Worm (Caenorhabditis elegans) whole organism, early embryonic: Measurements from ENCODE around the gene srtx-1.

Experiments used
- B0310.2 ChIP-seq: sonication (generic microtip); optimal IDR thresholded peaks from 2 replicates; lab custom pipeline; 2016; ENCODE audit warnings: mild to moderate bottlenecking, missing genetic modification characterization, missing compliant biosample characterization
- F13C5.2 ChIP-seq: sonication (generic microtip); optimal IDR thresholded peaks from 2 replicates; lab custom pipeline; 2017; ENCODE audit warnings: mild to moderate bottlenecking, missing genetic modification characterization, inconsistent platforms, missing compliant biosample characterization
- aly-1 ChIP-seq: sonication (generic microtip); optimal IDR thresholded peaks from 2 replicates; lab custom pipeline; 2016; ENCODE audit warnings: missing genetic modification characterization, missing compliant biosample characterization
- ama-1 ChIP-seq: fragments of 150-350 bp; optimal IDR thresholded peaks from 2 replicates; lab custom pipeline; 2014
- ceh-13 ChIP-seq: fragments of 200-800 bp; sonication (Bioruptor generic); optimal IDR thresholded peaks from 2 replicates; lab custom pipeline; 2018; ENCODE audit warnings: mild to moderate bottlenecking, missing genetic modification characterization, missing compliant biosample characterization
- ceh-36 ChIP-seq: sonication (generic microtip); optimal IDR thresholded peaks from 2 replicates; lab custom pipeline; 2016; ENCODE audit warnings: missing genetic modification characterization, inconsistent platforms, missing compliant biosample characterization
- ets-7 ChIP-seq: sonication (generic microtip); optimal IDR thresholded peaks from 2 replicates; lab custom pipeline; 2016; ENCODE audit warnings: missing genotype, missing genetic modification characterization, missing compliant biosample characterization
- flt-1 ChIP-seq: fragments of 200-800 bp; sonication (Bioruptor generic); IDR thresholded peaks from 2 replicates; pipeline ENCODE4 v1.3.6; 2022; ENCODE audit warnings: missing genetic modification characterization, missing compliant biosample characterization
- hmbx-1 ChIP-seq: sonication (generic microtip); optimal IDR thresholded peaks from 2 replicates; lab custom pipeline; 2016; ENCODE audit warnings: mild to moderate bottlenecking, missing genetic modification characterization, missing compliant biosample characterization
- hmg-4 ChIP-seq: fragments of 200-800 bp; sonication (Bioruptor generic); optimal IDR thresholded peaks from 2 replicates; lab custom pipeline; 2018; ENCODE audit warnings: mild to moderate bottlenecking, missing genetic modification characterization, missing compliant biosample characterization
- hnd-1 ChIP-seq: sonication (generic microtip); optimal IDR thresholded peaks from 2 replicates; lab custom pipeline; 2016; ENCODE audit warnings: missing genetic modification characterization, missing compliant biosample characterization
- pes-1 ChIP-seq: fragments of 200-800 bp; sonication (Bioruptor generic); IDR thresholded peaks from 2 replicates; pipeline ENCODE4 v1.3.6; 2022; ENCODE audit warnings: missing genetic modification reagents, missing genetic modification characterization, missing compliant biosample characterization
- scrt-1 ChIP-seq: fragments of 200-800 bp; sonication (Bioruptor generic); IDR thresholded peaks from 2 replicates; pipeline ENCODE4 v1.3.6; 2022; ENCODE audit warnings: missing genetic modification characterization, missing compliant biosample characterization
- sea-1 ChIP-seq: fragments of 200-800 bp; sonication (Bioruptor generic); conservative IDR thresholded peaks from 2 replicates; pipeline ENCODE4 v1.3.6; 2022; ENCODE audit warnings: missing genetic modification characterization, missing compliant biosample characterization
- tbx-11 ChIP-seq: fragments of 200-800 bp; sonication (Bioruptor generic); IDR thresholded peaks from 2 replicates; pipeline ENCODE4 v1.3.6; 2022; ENCODE audit warnings: missing genetic modification characterization, missing compliant biosample characterization
- tbx-37 ChIP-seq: fragments of 200-800 bp; sonication (Bioruptor generic); conservative IDR thresholded peaks from 2 replicates; pipeline ENCODE4 v1.3.6; 2022; ENCODE audit warnings: missing genetic modification reagents, missing genetic modification characterization, missing compliant biosample characterization
- tra-4 ChIP-seq: sonication (generic microtip); optimal IDR thresholded peaks from 2 replicates; lab custom pipeline; 2017; ENCODE audit warnings: missing genetic modification characterization, missing compliant biosample characterization

srtx-1 gene

ce11 chrIV:7428998-7429397 is 8.0 kb downstream of the srtx-1 start:
- no peak for TF ChIP-seq hnd-1
- no peak for TF ChIP-seq ets-7 (tag; lab: Kevin White, UChicago)
- TF ChIP-seq hmbx-1 = no peak
- no peak for TF ChIP-seq F13C5.2 (tag; lab: Kevin White, UChicago)
- no peak for TF ChIP-seq pes-1 (GFP tag; lab: Robert Waterston, UW)
- TF ChIP-seq scrt-1 (GFP tag; lab: Robert Waterston, UW) = no peak
- TF ChIP-seq tbx-37 = no peak

- no peak for TF ChIP-seq hmg-4
Measured at ce11 chrIV:7433858-7434257, 12.8 kb downstream of the srtx-1 start, which contains the start of gene B0496.11. Gene B0496.11 (minus strand): TSS chrIV:7433958.

DNA sequence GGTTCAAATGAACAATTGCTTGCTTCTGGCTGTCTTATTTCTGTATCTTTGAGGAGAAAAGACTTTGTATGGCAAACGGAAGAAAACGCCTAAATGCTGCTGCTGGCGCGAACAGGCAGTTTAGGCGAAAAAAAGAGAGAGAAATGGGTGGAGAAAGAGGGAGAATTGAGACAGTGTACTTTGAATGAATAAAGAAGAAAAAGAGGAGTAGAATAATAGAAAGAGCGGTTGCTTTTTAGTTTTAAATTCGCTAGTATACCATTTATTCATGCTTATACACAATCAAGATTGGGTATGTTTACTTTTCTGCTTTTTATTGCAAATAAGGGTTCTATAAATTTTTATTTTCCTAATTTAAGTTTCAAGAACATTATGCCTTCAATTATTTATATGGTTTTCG is 18.4 kb downstream of the srtx-1 start:
- TF ChIP-seq ama-1 = no peak
- TF ChIP-seq tra-4 (tag; lab: Kevin White, UChicago) = no peak
- TF ChIP-seq ceh-13 (GFP tag; lab: Kevin White, UChicago) = no peak
- no peak for TF ChIP-seq hnd-1
- TF ChIP-seq B0310.2 = no peak
- TF ChIP-seq F13C5.2 (tag; lab: Kevin White, UChicago) = no peak
- TF ChIP-seq flt-1 (GFP tag; lab: Robert Waterston, UW) = no peak
- no peak for TF ChIP-seq sea-1 (GFP tag; lab: Robert Waterston, UW)

ce11 chrIV:7440238-7440637 is 19.2 kb downstream of the srtx-1 start:
- TF ChIP-seq ets-7 (tag; lab: Kevin White, UChicago) (no peak), aly-1 (tag; lab: Kevin White, UChicago) (no peak), B0310.2 (no peak)

- peak; percentile 33; the same call in 1 of the 2 replicates for TF ChIP-seq flt-1 (GFP tag; lab: Robert Waterston, UW)
- TF ChIP-seq pes-1 (GFP tag; lab: Robert Waterston, UW) = peak; percentile 53
Measured at ce11 chrIV:7440985-7441384, 20.0 kb downstream of the srtx-1 start.

DNA sequence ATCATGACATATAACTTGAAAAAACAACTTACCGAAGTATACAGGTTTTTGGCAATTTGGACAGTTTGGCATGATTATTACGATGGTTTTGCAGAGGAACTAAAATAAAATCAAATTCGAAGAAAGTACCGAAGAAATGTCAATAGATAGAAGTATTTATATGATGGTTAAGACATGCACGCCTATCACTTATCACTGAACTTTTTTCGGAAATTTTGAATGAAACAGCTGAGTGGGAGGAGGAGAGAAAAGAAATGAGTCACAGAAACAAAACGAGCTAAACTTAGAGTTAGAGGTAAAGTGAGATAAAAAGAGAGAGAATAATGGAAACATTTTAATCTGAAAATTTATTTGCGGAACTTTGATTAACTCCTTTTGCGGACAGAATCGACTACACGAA is 24.2 kb downstream of the srtx-1 start, which contains the start of gene valv-1:
Gene valv-1 (minus strand): TSS at position 101 of the 400 bp plus-strand sequence.
- TF ChIP-seq ceh-13 (GFP tag; lab: Kevin White, UChicago) (no peak), aly-1 (tag; lab: Kevin White, UChicago) (no peak), ama-1 (no peak), hnd-1 (no peak), B0310.2 (no peak), tra-4 (tag; lab: Kevin White, UChicago) (no peak), ceh-36 (tag; lab: Kevin White, UChicago) (no peak), pes-1 (GFP tag; lab: Robert Waterston, UW) (no peak), ets-7 (tag; lab: Kevin White, UChicago) (no peak), hmbx-1 (no peak), sea-1 (GFP tag; lab: Robert Waterston, UW) (no peak)

DNA sequence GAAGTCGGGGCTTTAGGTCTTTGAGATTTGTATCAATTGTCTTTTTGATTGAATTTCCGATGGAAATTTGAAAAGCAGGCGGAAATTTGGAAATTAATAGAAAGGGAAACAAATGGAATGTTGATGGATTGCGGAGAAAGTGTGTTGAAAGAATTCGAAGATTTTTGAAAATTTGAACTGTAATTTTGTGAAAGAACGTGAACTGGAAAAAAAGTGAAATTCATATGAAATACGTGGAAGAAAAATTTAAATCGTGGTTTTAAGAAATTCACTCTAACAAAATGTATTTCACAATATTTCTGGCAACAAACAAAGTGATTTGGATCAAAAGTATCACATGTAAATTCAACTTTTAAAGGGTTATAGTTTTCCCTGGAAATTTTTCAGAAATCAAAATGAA is 25.0 kb downstream of the srtx-1 start, which contains the start of gene B0496.1:
Gene B0496.1 (plus strand): TSS at position 301 of the 400 bp plus-strand sequence.
- TF ChIP-seq scrt-1 (GFP tag; lab: Robert Waterston, UW) (no peak), F13C5.2 (tag; lab: Kevin White, UChicago) (no peak), tbx-11 (GFP tag; lab: Robert Waterston, UW) (no peak), ceh-36 (tag; lab: Kevin White, UChicago) (no peak), ets-7 (tag; lab: Kevin White, UChicago) (no peak), hnd-1 (no peak), hmbx-1 (no peak)

DNA sequence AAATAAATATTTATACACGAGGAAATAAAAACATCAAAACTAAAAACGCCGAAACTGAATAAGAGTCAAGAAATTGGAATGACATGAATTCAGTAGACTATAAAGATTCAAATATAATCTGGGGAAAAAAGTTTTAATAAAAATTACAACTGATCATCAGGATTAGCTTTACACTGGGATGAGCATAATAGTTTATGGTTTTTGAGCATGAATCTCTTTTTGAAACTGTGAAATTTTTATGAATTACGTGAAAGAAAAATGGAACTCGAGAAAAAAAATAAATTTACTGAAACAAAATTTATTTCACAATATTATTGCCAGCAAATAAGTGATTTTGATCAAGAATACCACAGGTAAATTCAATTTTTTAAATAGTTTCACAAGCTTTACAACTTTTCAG is 26.5 kb downstream of the srtx-1 start, which contains the start of gene B0496.2:
Gene B0496.2 (plus strand): TSS at position 301 of the 400 bp plus-strand sequence.
- TF ChIP-seq hnd-1 (no peak), tbx-11 (GFP tag; lab: Robert Waterston, UW) (no peak), ama-1 (no peak), hmbx-1 (no peak), sea-1 (GFP tag; lab: Robert Waterston, UW) (no peak), B0310.2 (no peak), hmg-4 (no peak), F13C5.2 (tag; lab: Kevin White, UChicago) (no peak), aly-1 (tag; lab: Kevin White, UChicago) (no peak), ets-7 (tag; lab: Kevin White, UChicago) (no peak), scrt-1 (GFP tag; lab: Robert Waterston, UW) (no peak), ceh-36 (tag; lab: Kevin White, UChicago) (no peak)

ce11 chrIV:7451345-7451744 is 30.3 kb downstream of the srtx-1 start, which contains the start of gene tes-1:
Gene tes-1 (minus strand): TSS chrIV:7451445.
- no peak for TF ChIP-seq hnd-1
- TF ChIP-seq scrt-1 (GFP tag; lab: Robert Waterston, UW) = no peak
- no peak for TF ChIP-seq aly-1 (tag; lab: Kevin White, UChicago)

DNA sequence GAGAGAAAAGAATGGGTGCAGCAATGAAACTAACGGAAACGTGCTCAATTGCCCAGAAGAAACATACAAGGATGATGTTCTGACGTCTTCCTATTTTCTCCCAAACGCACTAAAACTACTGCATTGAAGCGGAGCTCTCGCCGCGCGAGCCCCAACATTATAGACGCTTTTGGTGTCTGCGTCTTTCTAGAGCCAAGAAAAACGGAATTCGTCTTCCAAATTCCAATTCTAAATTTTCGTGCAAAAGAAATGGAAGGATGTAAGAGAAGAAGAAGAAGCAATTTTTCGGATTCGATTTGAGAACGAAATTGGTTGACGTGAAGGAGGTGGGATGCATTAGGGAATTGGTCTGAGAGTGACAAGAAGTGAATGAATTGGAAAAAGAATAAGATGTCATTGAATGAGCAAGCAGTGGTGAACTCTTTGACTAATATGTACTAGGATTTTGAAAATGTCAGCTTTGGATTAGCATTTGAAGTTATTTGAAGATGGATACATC is 32.7 kb downstream of the srtx-1 start:
- TF ChIP-seq F13C5.2 (tag; lab: Kevin White, UChicago) = no peak
- no peak for TF ChIP-seq ceh-36 (tag; lab: Kevin White, UChicago)
- TF ChIP-seq scrt-1 (GFP tag; lab: Robert Waterston, UW) = no peak
- no peak for TF ChIP-seq tra-4 (tag; lab: Kevin White, UChicago)
- TF ChIP-seq flt-1 (GFP tag; lab: Robert Waterston, UW) = no peak
- TF ChIP-seq hmg-4 = no peak
- no peak for TF ChIP-seq pes-1 (GFP tag; lab: Robert Waterston, UW)
- TF ChIP-seq B0310.2 = no peak
- TF ChIP-seq ceh-13 (GFP tag; lab: Kevin White, UChicago) = no peak
- TF ChIP-seq ets-7 (tag; lab: Kevin White, UChicago) = no peak
- no peak for TF ChIP-seq ama-1
- no peak for TF ChIP-seq sea-1 (GFP tag; lab: Robert Waterston, UW)
- no peak for TF ChIP-seq hnd-1
- TF ChIP-seq aly-1 (tag; lab: Kevin White, UChicago) = no peak
- no peak for TF ChIP-seq tbx-11 (GFP tag; lab: Robert Waterston, UW)
- no peak for TF ChIP-seq hmbx-1
